Worm (Caenorhabditis elegans) whole organism, L4 larva: Measurements from ENCODE around the gene aexr-1.

Experiments
- F37D6.2 ChIP-seq: sonication (generic microtip); optimal IDR thresholded peaks from 2 replicates; lab custom pipeline; 2016; ENCODE audit warnings: mild to moderate bottlenecking, missing genetic modification characterization, missing compliant biosample characterization
- R02D3.7 ChIP-seq: fragments of 150-350 bp; sonication (generic microtip); optimal IDR thresholded peaks from 3 replicates; lab custom pipeline; 2014; ENCODE audit warnings: missing biosample characterization, missing genetic modification characterization
- T26A8.4 ChIP-seq: fragments of 200-800 bp; sonication (Bioruptor generic); IDR thresholded peaks from 2 replicates; pipeline ENCODE4 v1.3.6; 2022; ENCODE audit warnings: missing genetic modification characterization, missing compliant biosample characterization
- Y48G9A.11 ChIP-seq: fragments of 200-800 bp; sonication (Bioruptor generic); IDR thresholded peaks from 2 replicates; pipeline ENCODE4 v1.3.6; 2022; ENCODE audit warnings: missing genetic modification reagents, missing genetic modification characterization, missing compliant biosample characterization
- aha-1 ChIP-seq: fragments of 150-350 bp; peaks from one replicate; lab custom pipeline; 2014; ENCODE audit warnings: missing biosample characterization, missing genetic modification characterization
- aly-2 ChIP-seq: sonication (generic microtip); optimal IDR thresholded peaks from 2 replicates; lab custom pipeline; 2018; ENCODE audit warnings: missing biosample characterization, missing genetic modification characterization
- ceh-32 ChIP-seq: sonication (generic microtip); optimal IDR thresholded peaks from 2 replicates; lab custom pipeline; 2016; ENCODE audit warnings: mild to moderate bottlenecking, missing genetic modification characterization, missing compliant biosample characterization; ENCODE audit not compliant: poor library complexity
- ceh-62 ChIP-seq: sonication (generic microtip); optimal IDR thresholded peaks from 2 replicates; lab custom pipeline; 2017; ENCODE audit warnings: missing biosample characterization, missing genetic modification characterization
- ceh-82 ChIP-seq: sonication (generic microtip); optimal IDR thresholded peaks from 2 replicates; lab custom pipeline; 2017; ENCODE audit warnings: missing biosample characterization, missing genetic modification characterization
- ces-1 ChIP-seq: fragments of 150-350 bp; sonication (generic microtip); optimal IDR thresholded peaks from 4 replicates; lab custom pipeline; 2014; ENCODE audit warnings: missing biosample characterization, missing genetic modification reagents, missing genetic modification characterization
- daf-16 ChIP-seq, 3 experiments: sonication (generic microtip); optimal IDR thresholded peaks; 2 replicates each; lab custom pipeline; 2016 to 2017; ENCODE audit warnings: missing genetic modification characterization in 3 of 3, missing genetic modification reagents in 3 of 3, mild to moderate bottlenecking in 2 of 3, missing compliant biosample characterization in 2 of 3, missing biosample characterization in 1 of 3, moderate library complexity in 1 of 3
- dmd-6 ChIP-seq: fragments of 200-800 bp; sonication (Bioruptor generic); IDR thresholded peaks from 2 replicates; pipeline ENCODE4 v1.3.6; 2022; ENCODE audit warnings: missing genetic modification reagents, missing genetic modification characterization, missing compliant biosample characterization
- dmd-8 ChIP-seq: fragments of 200-800 bp; sonication (Bioruptor generic); IDR thresholded peaks from 2 replicates; pipeline ENCODE4 v1.3.6; 2022; ENCODE audit warnings: missing genetic modification characterization, missing compliant biosample characterization
- dve-1 ChIP-seq: sonication (generic microtip); optimal IDR thresholded peaks from 2 replicates; lab custom pipeline; 2017; ENCODE audit warnings: antibody characterized with exemption, mild to moderate bottlenecking, missing genetic modification characterization, missing compliant biosample characterization; ENCODE audit not compliant: insufficient read depth
- fkh-10 ChIP-seq: fragments of 150-350 bp; optimal IDR thresholded peaks from 2 replicates; lab custom pipeline; 2014; ENCODE audit warnings: missing biosample characterization, missing genetic modification reagents, missing genetic modification characterization
- fos-1 ChIP-seq: fragments of 150-350 bp; optimal IDR thresholded peaks from 2 replicates; lab custom pipeline; 2014; ENCODE audit warnings: missing biosample characterization, missing genetic modification characterization
- hlh-11 ChIP-seq: fragments of 200-800 bp; sonication (Bioruptor generic); optimal IDR thresholded peaks from 2 replicates; lab custom pipeline; 2018; ENCODE audit warnings: mild to moderate bottlenecking, missing genetic modification characterization, missing compliant biosample characterization
- hlh-30 ChIP-seq: sonication (generic microtip); optimal IDR thresholded peaks from 2 replicates; lab custom pipeline; 2017; ENCODE audit warnings: antibody characterized with exemption, mild to moderate bottlenecking, missing genetic modification characterization, missing compliant biosample characterization; ENCODE audit not compliant: insufficient read depth
- lin-1 ChIP-seq: fragments of 200-800 bp; sonication (Bioruptor generic); IDR thresholded peaks from 2 replicates; pipeline ENCODE4 v1.3.6; 2022; ENCODE audit warnings: missing genetic modification reagents, missing genetic modification characterization, missing compliant biosample characterization
- lin-29 ChIP-seq: fragments of 200-800 bp; sonication (Bioruptor generic); IDR thresholded peaks from 2 replicates; pipeline ENCODE4 v1.3.6; 2022; ENCODE audit warnings: missing genetic modification reagents, missing genetic modification characterization, missing compliant biosample characterization
- lin-38 ChIP-seq: fragments of 200-800 bp; sonication (Bioruptor generic); IDR thresholded peaks from 2 replicates; pipeline ENCODE4 v1.3.6; 2022; ENCODE audit warnings: missing genetic modification reagents, missing genetic modification characterization, missing compliant biosample characterization
- lin-39 ChIP-seq: fragments of 150-350 bp; optimal IDR thresholded peaks from 2 replicates; lab custom pipeline; 2014; ENCODE audit warnings: missing biosample characterization, missing genetic modification reagents, missing genetic modification characterization
- lir-3 ChIP-seq: sonication (generic microtip); optimal IDR thresholded peaks from 2 replicates; lab custom pipeline; 2016; ENCODE audit warnings: mild to moderate bottlenecking, missing genetic modification characterization, missing compliant biosample characterization
- mdl-1 ChIP-seq, 2 experiments: fragments of 150-350 bp in 1 of 2; sonication (generic microtip) in 1 of 2; optimal IDR thresholded peaks; 2 replicates each; lab custom pipeline; 2014 to 2017; ENCODE audit warnings: missing biosample characterization in 2 of 2, missing genetic modification characterization in 2 of 2
- mdt-29 ChIP-seq: fragments of 200-800 bp; sonication (Bioruptor generic); IDR thresholded peaks from 2 replicates; pipeline ENCODE4 v1.3.6; 2022; ENCODE audit warnings: missing genetic modification reagents, missing genetic modification characterization, missing compliant biosample characterization
- mep-1 ChIP-seq: fragments of 150-350 bp; sonication (generic microtip); optimal IDR thresholded peaks from 3 replicates; lab custom pipeline; 2014; ENCODE audit warnings: missing biosample characterization, missing genetic modification characterization
- mxl-3 ChIP-seq: fragments of 200-800 bp; sonication (Bioruptor generic); optimal IDR thresholded peaks from 2 replicates; lab custom pipeline; 2018; ENCODE audit warnings: mild to moderate bottlenecking, missing genetic modification characterization, missing compliant biosample characterization
- nhr-10 ChIP-seq: fragments of 150-350 bp; optimal IDR thresholded peaks from 2 replicates; lab custom pipeline; 2014; ENCODE audit warnings: missing biosample characterization, missing genetic modification characterization
- nhr-102 ChIP-seq: sonication (generic microtip); optimal IDR thresholded peaks from 2 replicates; lab custom pipeline; 2016; ENCODE audit warnings: mild to moderate bottlenecking, missing genetic modification characterization, moderate library complexity, missing compliant biosample characterization
- nhr-111 ChIP-seq: fragments of 200-800 bp; sonication (Bioruptor generic); optimal IDR thresholded peaks from 2 replicates; lab custom pipeline; 2018; ENCODE audit warnings: mild to moderate bottlenecking, missing genetic modification characterization, missing compliant biosample characterization
- nhr-28 ChIP-seq: fragments of 150-350 bp; optimal IDR thresholded peaks from 2 replicates; lab custom pipeline; 2014; ENCODE audit warnings: missing biosample characterization, missing genetic modification characterization
- nhr-42 ChIP-seq: fragments of 200-800 bp; sonication (Bioruptor generic); IDR thresholded peaks from 2 replicates; pipeline ENCODE4 v1.3.6; 2022; ENCODE audit warnings: missing genetic modification characterization, missing compliant biosample characterization
- nhr-48 ChIP-seq: sonication (generic microtip); optimal IDR thresholded peaks from 2 replicates; lab custom pipeline; 2016; ENCODE audit warnings: mild to moderate bottlenecking, missing genetic modification characterization, missing compliant biosample characterization
- pha-4 ChIP-seq, 2 experiments: fragments of 150-350 bp in 1 of 2; fragments of 200-800 bp in 1 of 2; sonication (Bioruptor generic) in 1 of 2; IDR thresholded peaks in 1 of 2; optimal IDR thresholded peaks in 1 of 2; 2 replicates each; pipeline versions ENCODE4 v1.3.6 to Lab custom; 2014 to 2022; ENCODE audit warnings: missing genetic modification characterization in 2 of 2, missing genetic modification reagents in 2 of 2, missing biosample characterization in 1 of 2, missing compliant biosample characterization in 1 of 2
- php-3 ChIP-seq: fragments of 200-800 bp; sonication (Bioruptor generic); IDR thresholded peaks from 2 replicates; pipeline ENCODE4 v1.3.6; 2022; ENCODE audit warnings: missing genetic modification reagents, missing genetic modification characterization, missing compliant biosample characterization
- pqm-1 ChIP-seq: sonication (generic microtip); optimal IDR thresholded peaks from 2 replicates; lab custom pipeline; 2017; ENCODE audit warnings: missing biosample characterization, missing genetic modification characterization
- tag-97 ChIP-seq: fragments of 200-800 bp; sonication (Bioruptor generic); IDR thresholded peaks from 2 replicates; pipeline ENCODE4 v1.3.6; 2022; ENCODE audit warnings: missing genetic modification characterization, missing compliant biosample characterization
- tra-1 ChIP-seq: fragments of 200-800 bp; sonication (Bioruptor generic); IDR thresholded peaks from 2 replicates; pipeline ENCODE4 v1.3.6; 2022; ENCODE audit warnings: missing genetic modification reagents, missing genetic modification characterization, missing compliant biosample characterization
- unc-62 ChIP-seq, 3 experiments: fragments of 150-350 bp in 1 of 3; sonication (generic microtip); optimal IDR thresholded peaks in 2 of 3; peaks in 1 of 3; 1 replicate in 1 of 3; 2 replicates in 2 of 3; lab custom pipeline; 2014 to 2017; ENCODE audit warnings: missing biosample characterization in 3 of 3, missing genetic modification characterization in 3 of 3, missing genetic modification reagents in 3 of 3, missing genotype in 1 of 3
- zag-1 ChIP-seq: fragments of 150-350 bp; optimal IDR thresholded peaks from 2 replicates; lab custom pipeline; 2014; ENCODE audit warnings: missing biosample characterization, missing genetic modification characterization
- zip-2 ChIP-seq: fragments of 150-350 bp; optimal IDR thresholded peaks from 2 replicates; lab custom pipeline; 2014; ENCODE audit warnings: missing biosample characterization, missing genetic modification characterization

The aexr-1 gene

DNA sequence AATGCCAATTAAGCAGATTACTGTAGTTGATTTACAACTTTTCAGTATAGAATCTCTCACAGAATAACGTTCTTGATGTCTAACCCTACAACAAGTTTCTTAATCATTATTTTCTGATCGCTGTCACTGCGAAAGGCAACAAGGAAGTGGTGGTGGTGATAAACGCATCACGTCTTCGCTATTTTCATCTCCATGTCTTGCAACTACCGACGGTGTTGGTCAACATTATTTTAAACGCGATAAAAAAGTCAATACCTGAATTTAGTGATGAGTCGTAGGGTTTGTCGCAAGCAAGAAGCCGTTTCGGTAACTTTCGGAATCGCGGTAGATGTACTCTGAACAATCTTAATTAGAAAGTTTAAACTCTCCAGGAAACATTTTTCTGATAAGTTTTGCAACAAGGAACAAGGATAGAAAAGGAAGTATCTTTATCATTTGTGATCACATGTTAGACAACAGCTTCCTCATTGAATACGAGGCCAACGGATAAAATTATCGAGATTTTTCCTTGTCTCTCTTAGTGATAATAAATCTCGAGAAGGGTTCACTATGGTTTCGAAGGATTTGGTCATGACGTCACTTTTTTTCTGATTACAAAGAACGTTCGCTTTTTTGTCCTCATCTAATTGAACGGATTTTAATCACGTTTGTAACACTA is 28.8 kb upstream of the aexr-1 start:
- peak; percentile 6 for TF ChIP-seq hlh-30
- TF ChIP-seq mdl-1 (tag; optimal IDR thresholded peaks at IDR 0.05; lab: Kevin White, UChicago) = peak in 1 of 2 experiments; percentile 8
- TF ChIP-seq hlh-11 (tag; lab: Kevin White, UChicago) = peak; percentile 38
- TF ChIP-seq unc-62 (GFP tag; optimal IDR thresholded peaks at IDR 0.05 in 1 of 2; lab: Kevin White, UChicago) = peak in 1 of 2 experiments; percentile 75
- TF ChIP-seq unc-62 (tag; optimal IDR thresholded peaks at IDR 0.05; lab: Kevin White, UChicago) = no peak
- TF ChIP-seq mxl-3 = no peak
- peak; percentile 37 for TF ChIP-seq nhr-10 (tag; lab: Kevin White, UChicago)
- TF ChIP-seq lin-38 (GFP tag; lab: Robert Waterston, UW) = no peak
- TF ChIP-seq nhr-48 (tag; lab: Kevin White, UChicago) = peak; percentile 29
- no peak for TF ChIP-seq daf-16 (GFP tag; optimal IDR thresholded peaks at IDR 0.05; lab: Kevin White, UChicago)
- peak; percentile 2 for TF ChIP-seq daf-16 (tag; optimal IDR thresholded peaks at IDR 0.05; lab: Kevin White, UChicago)

DNA sequence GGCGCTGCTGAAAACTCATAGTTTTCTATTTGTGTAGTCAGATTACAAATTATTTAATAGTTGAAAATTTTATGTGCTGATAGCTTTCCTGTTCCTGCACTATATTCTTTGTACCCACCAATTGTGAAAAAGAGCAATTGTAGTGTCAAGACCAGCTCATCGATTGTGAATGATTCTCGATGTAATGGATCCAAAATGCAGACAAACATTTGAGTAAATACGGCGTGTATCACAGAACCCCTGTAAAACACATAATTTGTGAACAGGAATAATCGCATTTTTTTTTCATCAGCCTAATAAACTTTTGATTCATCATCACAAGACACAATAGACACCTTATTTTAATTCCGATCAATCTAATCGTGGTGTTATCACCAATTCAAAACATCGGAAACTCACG is 27.2 kb upstream of the aexr-1 start:
- TF ChIP-seq nhr-42 (GFP tag; lab: Robert Waterston, UW) = no peak
- no peak for TF ChIP-seq mep-1
- no peak for TF ChIP-seq tra-1 (GFP tag; lab: Robert Waterston, UW)
- peak; percentile 60 for TF ChIP-seq aha-1 (tag; lab: Kevin White, UChicago)
- TF ChIP-seq tag-97 (GFP tag; lab: Robert Waterston, UW) = no peak
- TF ChIP-seq hlh-11 (tag; lab: Kevin White, UChicago) = peak; percentile 17
- no peak for TF ChIP-seq daf-16 (GFP tag; optimal IDR thresholded peaks at IDR 0.05; lab: Kevin White, UChicago)
- TF ChIP-seq daf-16 (tag; optimal IDR thresholded peaks at IDR 0.05; lab: Kevin White, UChicago) = peak; percentile 34
- TF ChIP-seq nhr-111 (GFP tag; lab: Kevin White, UChicago) = no peak
- no peak for TF ChIP-seq fkh-10 (GFP tag; lab: Kevin White, UChicago)
- TF ChIP-seq dmd-6 (GFP tag; lab: Robert Waterston, UW) = peak; percentile 42; the same call in 1 of the 2 replicates
- TF ChIP-seq lin-1 (GFP tag; lab: Robert Waterston, UW) = peak; percentile 42; the same call in 1 of the 2 replicates
- TF ChIP-seq, all 104 proteins: peak for 5

DNA sequence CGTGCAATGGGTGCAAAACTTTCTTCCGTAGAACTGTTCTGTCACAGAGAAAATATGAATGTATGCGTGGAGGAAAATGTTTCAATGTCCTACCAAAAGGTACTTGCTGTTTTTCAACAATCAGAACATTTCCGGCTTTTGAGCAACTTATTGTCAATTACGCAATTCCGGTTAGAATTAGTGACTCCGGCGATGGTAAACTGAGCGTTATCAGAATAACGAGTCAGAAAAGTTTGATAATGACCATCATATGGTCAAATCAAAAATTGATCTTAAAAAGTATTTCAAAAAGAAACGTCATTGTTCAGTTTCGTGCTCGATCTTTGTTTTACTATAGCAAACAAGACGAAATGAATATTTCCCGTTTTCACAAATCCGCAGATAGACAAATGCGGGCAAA is 21.7 kb upstream of the aexr-1 start:
- no peak for TF ChIP-seq Y48G9A.11 (GFP tag; lab: Robert Waterston, UW)
- peak; percentile 32 for TF ChIP-seq dmd-6 (GFP tag; lab: Robert Waterston, UW)
- TF ChIP-seq dmd-8 (GFP tag; lab: Robert Waterston, UW) = no peak
- no peak for TF ChIP-seq daf-16 (GFP tag; optimal IDR thresholded peaks at IDR 0.05; lab: Kevin White, UChicago)
- TF ChIP-seq daf-16 (tag; optimal IDR thresholded peaks at IDR 0.05; lab: Kevin White, UChicago) = peak; percentile 40
- TF ChIP-seq pqm-1 = peak; percentile 55
- no peak for TF ChIP-seq tra-1 (GFP tag; lab: Robert Waterston, UW)
- peak; percentile 4 for TF ChIP-seq nhr-28 (tag; lab: Kevin White, UChicago)
- peak in 1 of 2 experiments; percentile 44 for TF ChIP-seq unc-62 (GFP tag; optimal IDR thresholded peaks at IDR 0.05 in 1 of 2; lab: Kevin White, UChicago)
- no peak for TF ChIP-seq unc-62 (tag; optimal IDR thresholded peaks at IDR 0.05; lab: Kevin White, UChicago)
- TF ChIP-seq, all 104 proteins: peak for 5

DNA sequence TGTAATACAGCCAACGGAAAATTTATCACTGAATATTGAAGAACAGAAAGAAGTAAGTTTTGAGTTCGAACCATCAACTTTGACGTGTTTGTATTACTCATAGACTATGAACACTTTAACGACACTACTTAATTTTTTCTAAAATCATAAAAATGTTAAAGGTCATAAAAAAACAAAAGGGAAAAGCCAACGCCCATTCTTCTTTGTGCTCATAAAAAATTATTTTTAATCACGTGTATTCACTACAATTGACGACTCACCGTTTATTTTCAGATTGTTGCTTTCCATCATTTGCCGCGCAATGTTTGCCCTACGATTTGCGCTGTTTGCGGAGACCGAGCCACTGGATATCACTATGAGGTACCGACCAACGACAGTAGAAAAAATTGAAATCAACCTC is 21.2 kb upstream of the aexr-1 start:
- TF ChIP-seq aha-1 (tag; lab: Kevin White, UChicago) = peak; percentile 33
- TF ChIP-seq dmd-6 (GFP tag; lab: Robert Waterston, UW) = no peak
- TF ChIP-seq php-3 (GFP tag; lab: Robert Waterston, UW) = peak; percentile 82
- TF ChIP-seq lin-29 (GFP tag; lab: Robert Waterston, UW) = no peak
- TF ChIP-seq nhr-48 (tag; lab: Kevin White, UChicago) = no peak
- no peak for TF ChIP-seq zag-1
- TF ChIP-seq ces-1 (GFP tag; lab: Kevin White, UChicago) = no peak
- peak; percentile 26 for TF ChIP-seq nhr-28 (tag; lab: Kevin White, UChicago)
- no peak for TF ChIP-seq F37D6.2
- no peak for TF ChIP-seq ceh-32 (tag; lab: Kevin White, UChicago)
- peak; percentile 0 for TF ChIP-seq dve-1
- TF ChIP-seq mdt-29 (GFP tag; lab: Robert Waterston, UW) = no peak
- no peak for TF ChIP-seq mxl-3
- TF ChIP-seq pha-4 (GFP tag; IDR thresholded peaks at IDR 0.05; lab: Robert Waterston, UW) = no peak
- peak; percentile 17 for TF ChIP-seq pha-4 (tag; optimal IDR thresholded peaks at IDR 0.05; lab: Kevin White, UChicago)
- no peak for TF ChIP-seq ceh-82
- no peak for TF ChIP-seq fos-1 (tag; lab: Kevin White, UChicago)
- no peak for TF ChIP-seq lin-39 (tag; lab: Kevin White, UChicago)
- TF ChIP-seq nhr-10 (tag; lab: Kevin White, UChicago) = no peak
- no peak for TF ChIP-seq nhr-102 (tag; lab: Kevin White, UChicago)
- no peak for TF ChIP-seq aly-2 (tag; lab: Kevin White, UChicago)
- TF ChIP-seq zip-2 (tag; lab: Kevin White, UChicago) = no peak
- no peak for TF ChIP-seq R02D3.7
- TF ChIP-seq lir-3 = no peak
- no peak for TF ChIP-seq T26A8.4 (GFP tag; lab: Robert Waterston, UW)
- TF ChIP-seq ceh-62 (tag; lab: Kevin White, UChicago) = no peak
